Worm (Caenorhabditis elegans) whole organism, L4 larva: ENCODE data around the gene F57G8.7.

Source experiments
- D1046.2 ChIP-seq: fragments of 200-800 bp; sonication (Bioruptor generic); IDR thresholded peaks from 2 replicates; pipeline ENCODE4 v1.3.6; 2022; ENCODE audit warnings: missing genetic modification characterization, missing compliant biosample characterization
- F10B5.3 ChIP-seq: sonication (generic microtip); optimal IDR thresholded peaks from 2 replicates; lab custom pipeline; 2016; ENCODE audit warnings: mild to moderate bottlenecking, missing genetic modification characterization, missing compliant biosample characterization
- F49E8.2 ChIP-seq: sonication (generic microtip); optimal IDR thresholded peaks from 2 replicates; lab custom pipeline; 2016; ENCODE audit warnings: missing compliant biosample characterization, mild to moderate bottlenecking, missing genetic modification characterization, borderline replicate concordance
- Y105C5A.15 ChIP-seq: fragments of 200-800 bp; sonication (Bioruptor generic); IDR thresholded peaks from 2 replicates; pipeline ENCODE4 v1.3.6; 2022; ENCODE audit warnings: missing genetic modification characterization, missing compliant biosample characterization
- ZK337.2 ChIP-seq: fragments of 200-800 bp; sonication (Bioruptor generic); IDR thresholded peaks from 2 replicates; pipeline ENCODE4 v1.3.6; 2022; ENCODE audit warnings: missing genetic modification reagents, missing genetic modification characterization, missing compliant biosample characterization
- ZK546.5 ChIP-seq, 2 experiments: sonication (generic microtip); optimal IDR thresholded peaks; 2 replicates each; lab custom pipeline; 2017; ENCODE audit warnings: missing biosample characterization in 2 of 2, missing genetic modification characterization in 2 of 2
- aly-2 ChIP-seq: sonication (generic microtip); optimal IDR thresholded peaks from 2 replicates; lab custom pipeline; 2018; ENCODE audit warnings: missing biosample characterization, missing genetic modification characterization
- arid-1 ChIP-seq: fragments of 200-800 bp; sonication (Bioruptor generic); conservative IDR thresholded peaks from 2 replicates; pipeline ENCODE4 v1.3.6; 2022; ENCODE audit warnings: missing genetic modification reagents, missing genetic modification characterization, missing compliant biosample characterization
- ceh-20 ChIP-seq: fragments of 200-800 bp; sonication (Bioruptor generic); IDR thresholded peaks from 2 replicates; pipeline ENCODE4 v1.3.6; 2022; ENCODE audit warnings: missing genetic modification reagents, missing genetic modification characterization, missing compliant biosample characterization
- ceh-28 ChIP-seq: fragments of 150-350 bp; optimal IDR thresholded peaks from 2 replicates; lab custom pipeline; 2014; ENCODE audit warnings: missing biosample characterization, missing genetic modification reagents, missing genetic modification characterization
- ceh-82 ChIP-seq: sonication (generic microtip); optimal IDR thresholded peaks from 2 replicates; lab custom pipeline; 2017; ENCODE audit warnings: missing biosample characterization, missing genetic modification characterization
- ces-1 ChIP-seq: fragments of 150-350 bp; sonication (generic microtip); optimal IDR thresholded peaks from 4 replicates; lab custom pipeline; 2014; ENCODE audit warnings: missing biosample characterization, missing genetic modification reagents, missing genetic modification characterization
- cey-2 ChIP-seq: sonication (generic microtip); optimal IDR thresholded peaks from 3 replicates; lab custom pipeline; 2017; ENCODE audit warnings: missing genetic modification characterization, mild to moderate bottlenecking, missing compliant biosample characterization, antibody characterized with exemption, borderline replicate concordance; ENCODE audit not compliant: insufficient read depth
- daf-19 ChIP-seq: fragments of 200-800 bp; sonication (Bioruptor generic); conservative IDR thresholded peaks from 2 replicates; pipeline ENCODE4 v1.3.6; 2022; ENCODE audit warnings: missing genetic modification characterization, missing compliant biosample characterization
- dmd-6 ChIP-seq: fragments of 200-800 bp; sonication (Bioruptor generic); IDR thresholded peaks from 2 replicates; pipeline ENCODE4 v1.3.6; 2022; ENCODE audit warnings: missing genetic modification reagents, missing genetic modification characterization, missing compliant biosample characterization
- dve-1 ChIP-seq: sonication (generic microtip); optimal IDR thresholded peaks from 2 replicates; lab custom pipeline; 2017; ENCODE audit warnings: antibody characterized with exemption, mild to moderate bottlenecking, missing genetic modification characterization, missing compliant biosample characterization; ENCODE audit not compliant: insufficient read depth
- egl-27 ChIP-seq: sonication (generic microtip); optimal IDR thresholded peaks from 3 replicates; lab custom pipeline; 2017; ENCODE audit warnings: missing biosample characterization, missing genetic modification reagents, missing genetic modification characterization
- egl-43 ChIP-seq: fragments of 200-800 bp; sonication (Bioruptor generic); IDR thresholded peaks from 2 replicates; pipeline ENCODE4 v1.3.6; 2022; ENCODE audit warnings: missing genetic modification reagents, missing genetic modification characterization, missing compliant biosample characterization
- hlh-11 ChIP-seq: fragments of 200-800 bp; sonication (Bioruptor generic); optimal IDR thresholded peaks from 2 replicates; lab custom pipeline; 2018; ENCODE audit warnings: mild to moderate bottlenecking, missing genetic modification characterization, missing compliant biosample characterization
- hlh-30 ChIP-seq: sonication (generic microtip); optimal IDR thresholded peaks from 2 replicates; lab custom pipeline; 2017; ENCODE audit warnings: antibody characterized with exemption, mild to moderate bottlenecking, missing genetic modification characterization, missing compliant biosample characterization; ENCODE audit not compliant: insufficient read depth
- jun-1 ChIP-seq: fragments of 150-350 bp; optimal IDR thresholded peaks from 2 replicates; lab custom pipeline; 2014; ENCODE audit warnings: missing biosample characterization, missing genetic modification reagents, missing genetic modification characterization
- lin-15B ChIP-seq: fragments of 150-350 bp; sonication (generic microtip); optimal IDR thresholded peaks from 3 replicates; lab custom pipeline; 2014; ENCODE audit warnings: missing biosample characterization, missing genetic modification characterization
- madf-5 ChIP-seq, 2 experiments: fragments of 200-800 bp; sonication (Bioruptor generic); IDR thresholded peaks; 2 replicates each; pipeline ENCODE4 v1.3.6; 2022; ENCODE audit warnings: missing compliant biosample characterization in 2 of 2, missing genetic modification characterization in 2 of 2
- madf-9 ChIP-seq: fragments of 200-800 bp; sonication (Bioruptor generic); conservative IDR thresholded peaks from 2 replicates; pipeline ENCODE4 v1.3.6; 2022; ENCODE audit warnings: missing genetic modification reagents, missing genetic modification characterization, missing compliant biosample characterization
- mes-2 ChIP-seq: sonication (generic microtip); optimal IDR thresholded peaks from 2 replicates; lab custom pipeline; 2016; ENCODE audit warnings: missing genotype, mild to moderate bottlenecking, missing genetic modification characterization, missing compliant biosample characterization; ENCODE audit not compliant: poor library complexity, severe bottlenecking
- mxl-2 ChIP-seq: fragments of 200-800 bp; sonication (Bioruptor generic); conservative IDR thresholded peaks from 2 replicates; pipeline ENCODE4 v1.3.6; 2022; ENCODE audit warnings: missing genetic modification reagents, missing genetic modification characterization, missing compliant biosample characterization
- mxl-3 ChIP-seq: fragments of 200-800 bp; sonication (Bioruptor generic); optimal IDR thresholded peaks from 2 replicates; lab custom pipeline; 2018; ENCODE audit warnings: mild to moderate bottlenecking, missing genetic modification characterization, missing compliant biosample characterization
- nhr-10 ChIP-seq: fragments of 150-350 bp; optimal IDR thresholded peaks from 2 replicates; lab custom pipeline; 2014; ENCODE audit warnings: missing biosample characterization, missing genetic modification characterization
- nhr-102 ChIP-seq: sonication (generic microtip); optimal IDR thresholded peaks from 2 replicates; lab custom pipeline; 2016; ENCODE audit warnings: mild to moderate bottlenecking, missing genetic modification characterization, moderate library complexity, missing compliant biosample characterization
- nhr-11 ChIP-seq: fragments of 150-350 bp; optimal IDR thresholded peaks from 2 replicates; lab custom pipeline; 2014; ENCODE audit warnings: missing biosample characterization, missing genetic modification characterization
- nhr-237 ChIP-seq: sonication (generic microtip); optimal IDR thresholded peaks from 2 replicates; lab custom pipeline; 2017; ENCODE audit warnings: missing biosample characterization, missing genetic modification characterization
- nhr-42 ChIP-seq: fragments of 200-800 bp; sonication (Bioruptor generic); IDR thresholded peaks from 2 replicates; pipeline ENCODE4 v1.3.6; 2022; ENCODE audit warnings: missing genetic modification characterization, missing compliant biosample characterization
- nhr-48 ChIP-seq: sonication (generic microtip); optimal IDR thresholded peaks from 2 replicates; lab custom pipeline; 2016; ENCODE audit warnings: mild to moderate bottlenecking, missing genetic modification characterization, missing compliant biosample characterization
- nhr-77 ChIP-seq: fragments of 150-350 bp; optimal IDR thresholded peaks from 2 replicates; lab custom pipeline; 2014; ENCODE audit warnings: missing biosample characterization, missing genetic modification characterization
- rbr-2 ChIP-seq: sonication (generic microtip); optimal IDR thresholded peaks from 2 replicates; lab custom pipeline; 2016; ENCODE audit warnings: missing genotype, missing genetic modification characterization, missing compliant biosample characterization
- set-16 ChIP-seq: fragments of 200-800 bp; sonication (Bioruptor generic); IDR thresholded peaks from 2 replicates; pipeline ENCODE4 v1.3.6; 2022; ENCODE audit warnings: missing genetic modification reagents, missing genetic modification characterization, missing compliant biosample characterization
- skn-1 ChIP-seq: fragments of 150-350 bp; optimal IDR thresholded peaks from 2 replicates; lab custom pipeline; 2014; ENCODE audit warnings: missing biosample characterization, missing genetic modification characterization
- snpc-1.2 ChIP-seq: fragments of 200-800 bp; sonication (Bioruptor generic); IDR thresholded peaks from 2 replicates; pipeline ENCODE4 v1.3.6; 2022; ENCODE audit warnings: missing genetic modification reagents, missing genetic modification characterization, missing compliant biosample characterization
- tag-97 ChIP-seq: fragments of 200-800 bp; sonication (Bioruptor generic); IDR thresholded peaks from 2 replicates; pipeline ENCODE4 v1.3.6; 2022; ENCODE audit warnings: missing genetic modification characterization, missing compliant biosample characterization
- unc-39 ChIP-seq: sonication (generic microtip); optimal IDR thresholded peaks from 2 replicates; lab custom pipeline; 2017; ENCODE audit warnings: missing biosample characterization, missing genetic modification characterization
- unc-62 ChIP-seq, 3 experiments: fragments of 150-350 bp in 1 of 3; sonication (generic microtip); optimal IDR thresholded peaks in 2 of 3; peaks in 1 of 3; 1 replicate in 1 of 3; 2 replicates in 2 of 3; lab custom pipeline; 2014 to 2017; ENCODE audit warnings: missing biosample characterization in 3 of 3, missing genetic modification characterization in 3 of 3, missing genetic modification reagents in 3 of 3, missing genotype in 1 of 3
- zip-11 ChIP-seq: fragments of 200-800 bp; sonication (Bioruptor generic); IDR thresholded peaks from 2 replicates; pipeline ENCODE4 v1.3.6; 2022; ENCODE audit warnings: missing genetic modification characterization, missing compliant biosample characterization
- ztf-11 ChIP-seq: fragments of 150-350 bp; optimal IDR thresholded peaks from 2 replicates; lab custom pipeline; 2014; ENCODE audit warnings: missing biosample characterization, missing genetic modification characterization

Gene F57G8.7

ce11 chrV:16370039-16370438 is 41.1 kb downstream of the F57G8.7 start (continued):
- peak; percentile 74 for TF ChIP-seq nhr-48 (tag; lab: Kevin White, UChicago)
- TF ChIP-seq jun-1 (tag; lab: Kevin White, UChicago), result peak; percentile 65
- peak; percentile 70 for TF ChIP-seq F10B5.3 (tag; lab: Kevin White, UChicago)
- TF ChIP-seq Y105C5A.15 (GFP tag; lab: Robert Waterston, UW), result peak; percentile 83
- peak; percentile 72; the same call in 1 of the 2 replicates for TF ChIP-seq mxl-2 (GFP tag; lab: Robert Waterston, UW)
- no peak for TF ChIP-seq tag-97
- peak; percentile 75 for TF ChIP-seq madf-9 (GFP tag; lab: Robert Waterston, UW)
- TF ChIP-seq ceh-20, result peak; percentile 85
- TF ChIP-seq dve-1 (tag; lab: Kevin White, UChicago), result peak; percentile 78
- no peak for TF ChIP-seq ceh-82
- TF ChIP-seq ZK337.2 (GFP tag; lab: Robert Waterston, UW), result peak; percentile 83
- TF ChIP-seq mes-2 (tag; lab: Kevin White, UChicago), result peak; percentile 85
- peak; percentile 69 for TF ChIP-seq hlh-30 (tag; lab: Kevin White, UChicago)
- peak; percentile 91 for TF ChIP-seq D1046.2 (GFP tag; lab: Robert Waterston, UW)
- peak; percentile 84 for TF ChIP-seq F49E8.2
- no peak for TF ChIP-seq skn-1 (tag; lab: Kevin White, UChicago)
- TF ChIP-seq nhr-10 (tag; lab: Kevin White, UChicago), result no peak
- TF ChIP-seq nhr-11 (tag; lab: Kevin White, UChicago), result peak; percentile 37

- TF ChIP-seq unc-62 (GFP tag; optimal IDR thresholded peaks at IDR 0.05 in 1 of 2; lab: Kevin White, UChicago) (peak in 1 of 2 experiments; percentile 62), unc-62 (tag; optimal IDR thresholded peaks at IDR 0.05; lab: Kevin White, UChicago) (no peak), nhr-42 (GFP tag; lab: Robert Waterston, UW) (no peak)
These were observed 45.7 kb downstream of the F57G8.7 start, which contains the start of gene srv-34 for ce11 chrV:16374676-16375075. Gene srv-34 (minus strand): TSS chrV:16374776.

- TF ChIP-seq ZK546.5 (tag; optimal IDR thresholded peaks at IDR 0.05; lab: Kevin White, UChicago) (no peak), lin-15B (tag; lab: Kevin White, UChicago) (no peak), set-16 (GFP tag; lab: Robert Waterston, UW) (peak; percentile 95), daf-19 (GFP tag; lab: Robert Waterston, UW) (no peak), cey-2 (tag; lab: Kevin White, UChicago) (no peak), D1046.2 (GFP tag; lab: Robert Waterston, UW) (no peak), mxl-3 (GFP tag; lab: Kevin White, UChicago) (no peak), snpc-1.2 (GFP tag; lab: Robert Waterston, UW) (0 out of 2 replicates have a peak, but pooled peaks have one; percentile 41)
These were observed 47.5 kb downstream of the F57G8.7 start for ce11 chrV:16376430-16376948.

DNA sequence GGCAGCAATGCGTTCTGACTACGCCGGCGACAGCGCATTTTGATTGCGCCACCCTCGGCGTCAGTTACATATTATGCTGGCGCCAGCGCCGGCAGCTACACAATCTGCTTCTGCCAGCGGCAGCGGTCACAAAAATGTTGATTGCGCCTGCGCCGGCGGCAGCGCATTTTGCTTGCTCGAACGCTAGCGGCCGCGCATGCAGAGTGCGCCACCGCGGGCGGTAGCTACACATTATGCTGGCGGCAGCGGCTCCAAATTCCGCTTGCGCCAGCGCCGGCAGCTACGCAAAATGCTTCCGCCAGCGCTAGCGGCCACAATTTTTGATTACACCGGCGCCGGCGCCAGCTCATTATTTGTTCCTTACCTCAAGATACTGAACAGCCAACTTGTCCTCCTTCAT is 48.2 kb downstream of the F57G8.7 start:
- no peak for TF ChIP-seq nhr-102
- TF ChIP-seq jun-1 (tag; lab: Kevin White, UChicago), result no peak
- no peak for TF ChIP-seq ces-1 (GFP tag; lab: Kevin White, UChicago)
- peak; percentile 60; the same call in 1 of the 2 replicates for TF ChIP-seq egl-43 (GFP tag; lab: Robert Waterston, UW)
- TF ChIP-seq snpc-1.2 (GFP tag; lab: Robert Waterston, UW), result no peak
- TF ChIP-seq ZK337.2 (GFP tag; lab: Robert Waterston, UW), result no peak
- no peak for TF ChIP-seq nhr-237
- no peak for TF ChIP-seq madf-5 (GFP tag; IDR thresholded peaks at IDR 0.05; lab: Robert Waterston, UW)
- TF ChIP-seq dve-1 (tag; lab: Kevin White, UChicago), result no peak
- no peak for TF ChIP-seq arid-1 (GFP tag; lab: Robert Waterston, UW)
- TF ChIP-seq nhr-77 (tag; lab: Kevin White, UChicago), result no peak
- TF ChIP-seq egl-27 (tag; lab: Kevin White, UChicago), result no peak
- TF ChIP-seq hlh-11 (tag; lab: Kevin White, UChicago), result no peak
- TF ChIP-seq unc-39 (tag; lab: Kevin White, UChicago), result no peak
- TF ChIP-seq ztf-11 (tag; lab: Kevin White, UChicago), result no peak
- TF ChIP-seq ceh-20, result no peak
- TF ChIP-seq D1046.2 (GFP tag; lab: Robert Waterston, UW), result peak; percentile 72; the same call in 1 of the 2 replicates
- TF ChIP-seq unc-62 (GFP tag; optimal IDR thresholded peaks at IDR 0.05 in 1 of 2; lab: Kevin White, UChicago), result no peak
- TF ChIP-seq unc-62 (tag; optimal IDR thresholded peaks at IDR 0.05; lab: Kevin White, UChicago), result no peak
- no peak for TF ChIP-seq ceh-28 (tag; lab: Kevin White, UChicago)
- no peak for TF ChIP-seq zip-11 (GFP tag; lab: Robert Waterston, UW)
- no peak for TF ChIP-seq rbr-2 (tag; lab: Kevin White, UChicago)
- TF ChIP-seq dmd-6 (GFP tag; lab: Robert Waterston, UW), result no peak
- TF ChIP-seq aly-2 (tag; lab: Kevin White, UChicago), result no peak
